Fruit fly (Drosophila melanogaster) whole organism, embryonic: ENCODE measurements around the gene Set2.
A peak's percentile ranks its signal among the peaks of the same experiment; 100 is the strongest.

Source experiments
- CG10321 ChIP-seq: fragments of 200-800 bp; sonication (Bioruptor generic); IDR thresholded peaks from 2 replicates; pipeline ENCODE4 v1.3.6; 2022; ENCODE audit warnings: missing biosample characterization, missing genetic modification characterization
- CG10366 ChIP-seq: fragments of 200-800 bp; sonication (Bioruptor generic); IDR thresholded peaks from 2 replicates; pipeline ENCODE4 v1.3.6; 2022; ENCODE audit warnings: missing biosample characterization, missing genetic modification characterization
- CG11456 ChIP-seq: fragments of 200-800 bp; sonication (Bioruptor generic); IDR thresholded peaks from 3 replicates; pipeline ENCODE4 v1.3.6; 2022; ENCODE audit warnings: missing biosample characterization, missing genetic modification characterization
- CG12071 ChIP-seq: fragments of 200-800 bp; sonication (Bioruptor generic); optimal IDR thresholded peaks from 3 replicates; lab custom pipeline; 2018; ENCODE audit warnings: missing biosample characterization, mild to moderate bottlenecking, missing genetic modification characterization
- CG13287 ChIP-seq: fragments of 200-800 bp; sonication (Bioruptor generic); IDR thresholded peaks from 2 replicates; pipeline ENCODE4 v1.3.6; 2022; ENCODE audit warnings: missing biosample characterization, missing genetic modification characterization; ENCODE audit not compliant: partially characterized antibody
- CG15269 ChIP-seq: fragments of 200-800 bp; sonication (Bioruptor generic); optimal IDR thresholded peaks from 2 replicates; lab custom pipeline; 2018; ENCODE audit warnings: missing biosample characterization, mild to moderate bottlenecking, missing genetic modification characterization, moderate library complexity
- CG15514 ChIP-seq: fragments of 200-800 bp; sonication (Bioruptor generic); optimal IDR thresholded peaks from 3 replicates; lab custom pipeline; 2017; ENCODE audit warnings: missing biosample characterization, missing genetic modification characterization, mild to moderate bottlenecking, moderate library complexity, missing genetic modification reagents
- CG15696 ChIP-seq: fragments of 200-800 bp; sonication (Bioruptor generic); optimal IDR thresholded peaks from 2 replicates; lab custom pipeline; 2019; ENCODE audit warnings: missing biosample characterization, mild to moderate bottlenecking, missing genetic modification characterization, moderate library complexity
- CG17385 ChIP-seq: fragments of 200-800 bp; sonication (Bioruptor generic); optimal IDR thresholded peaks from 3 replicates; lab custom pipeline; 2018; ENCODE audit warnings: missing biosample characterization, mild to moderate bottlenecking, missing genetic modification characterization
- CG1832 ChIP-seq: fragments of 200-800 bp; sonication (Bioruptor generic); optimal IDR thresholded peaks from 2 replicates; lab custom pipeline; 2017; ENCODE audit warnings: missing biosample characterization, mild to moderate bottlenecking, missing genetic modification characterization, inconsistent platforms
- CG2120 ChIP-seq: fragments of 200-800 bp; sonication (Bioruptor generic); optimal IDR thresholded peaks from 3 replicates; lab custom pipeline; 2016; ENCODE audit warnings: missing biosample characterization, missing genetic modification characterization
- CG33213 ChIP-seq: fragments of 200-800 bp; sonication (Bioruptor generic); optimal IDR thresholded peaks from 3 replicates; lab custom pipeline; 2016; ENCODE audit warnings: missing biosample characterization, missing genetic modification characterization
- CG34422 ChIP-seq: fragments of 200-800 bp; sonication (Bioruptor generic); IDR thresholded peaks from 3 replicates; pipeline ENCODE4 v1.3.6; 2022; ENCODE audit warnings: missing biosample characterization, missing genetic modification characterization
- CG4424 ChIP-seq: fragments of 200-800 bp; sonication (Bioruptor generic); optimal IDR thresholded peaks from 3 replicates; lab custom pipeline; 2016; ENCODE audit warnings: missing biosample characterization, missing genetic modification characterization
- CG6791 ChIP-seq: fragments of 200-800 bp; sonication (Bioruptor generic); IDR thresholded peaks from 3 replicates; pipeline ENCODE4 v1.3.6; 2022; ENCODE audit warnings: missing biosample characterization, missing genetic modification characterization; ENCODE audit not compliant: partially characterized antibody
- CG8281 ChIP-seq: fragments of 200-800 bp; sonication (Bioruptor generic); optimal IDR thresholded peaks from 2 replicates; lab custom pipeline; 2018; ENCODE audit warnings: missing biosample characterization, mild to moderate bottlenecking, missing genetic modification characterization, moderate library complexity
- CG8924 ChIP-seq: fragments of 200-800 bp; optimal IDR thresholded peaks from 3 replicates; lab custom pipeline; 2019; ENCODE audit warnings: missing biosample characterization, mild to moderate bottlenecking, missing genetic modification characterization, moderate library complexity
- CG8944 ChIP-seq: fragments of 200-800 bp; sonication (Bioruptor generic); optimal IDR thresholded peaks from 3 replicates; lab custom pipeline; 2016; ENCODE audit warnings: missing biosample characterization, missing genetic modification characterization
- Dfd ChIP-seq, 2 experiments: fragments of >200 bp; optimal IDR thresholded peaks; 2 replicates each; lab custom pipeline; 2017; ENCODE audit warnings: missing biosample characterization in 2 of 2, missing genetic modification characterization in 2 of 2
- Dip2 ChIP-seq: fragments of 200-800 bp; sonication (Bioruptor generic); IDR thresholded peaks from 2 replicates; pipeline ENCODE4 v1.3.6; 2022; ENCODE audit warnings: missing biosample characterization, missing genetic modification characterization
- Dip3 ChIP-seq: fragments of 200-800 bp; sonication (Bioruptor generic); optimal IDR thresholded peaks from 3 replicates; lab custom pipeline; 2016; ENCODE audit warnings: missing biosample characterization, missing genetic modification characterization
- Doc2 ChIP-seq: fragments of 200-800 bp; sonication (Bioruptor generic); IDR thresholded peaks from 2 replicates; pipeline ENCODE4 v1.3.6; 2022; ENCODE audit warnings: missing biosample characterization, missing genetic modification characterization
- E2f2 ChIP-seq: fragments of 200-800 bp; sonication (Bioruptor generic); IDR thresholded peaks from 2 replicates; pipeline ENCODE4 v1.3.6; 2022; ENCODE audit warnings: missing biosample characterization, missing genetic modification characterization
- HmgD ChIP-seq: fragments of 200-800 bp; sonication (Bioruptor generic); optimal IDR thresholded peaks from 3 replicates; lab custom pipeline; 2016; ENCODE audit warnings: missing biosample characterization, missing genetic modification characterization
- HmgZ ChIP-seq: fragments of 200-800 bp; sonication (Bioruptor generic); optimal IDR thresholded peaks from 2 replicates; lab custom pipeline; 2018; ENCODE audit warnings: missing biosample characterization, mild to moderate bottlenecking, missing genetic modification characterization
- Lpt ChIP-seq: fragments of >200 bp; optimal IDR thresholded peaks from 2 replicates; lab custom pipeline; 2018; ENCODE audit warnings: missing biosample characterization, missing genetic modification characterization
- MBD-R2 ChIP-seq: fragments of 200-800 bp; sonication (Bioruptor generic); IDR thresholded peaks from 2 replicates; pipeline ENCODE4 v1.3.6; 2022; ENCODE audit warnings: missing biosample characterization, missing genetic modification characterization
- Med ChIP-seq: fragments of 200-800 bp; sonication (Bioruptor generic); peaks from one replicate; lab custom pipeline; 2016; ENCODE audit warnings: missing biosample characterization, missing genetic modification characterization, mild to moderate bottlenecking, inconsistent platforms, moderate library complexity
- Oaz ChIP-seq: fragments of 200-800 bp; sonication (Bioruptor generic); IDR thresholded peaks from 2 replicates; pipeline ENCODE4 v1.3.6; 2022; ENCODE audit warnings: missing biosample characterization, missing genetic modification characterization
- PHDP ChIP-seq: fragments of 200-800 bp; sonication (Bioruptor generic); optimal IDR thresholded peaks from 3 replicates; lab custom pipeline; 2018; ENCODE audit warnings: missing biosample characterization, mild to moderate bottlenecking, missing genetic modification characterization, moderate library complexity
- Rx ChIP-seq: fragments of 200-800 bp; sonication (Bioruptor generic); IDR thresholded peaks from 2 replicates; pipeline ENCODE4 v1.3.6; 2022; ENCODE audit warnings: missing biosample characterization, missing genetic modification characterization
- Sox100B ChIP-seq: fragments of 200-800 bp; sonication (Bioruptor generic); optimal IDR thresholded peaks from 3 replicates; lab custom pipeline; 2018; ENCODE audit warnings: missing biosample characterization, mild to moderate bottlenecking, missing genetic modification characterization
- Taf1 ChIP-seq: fragments of 200-800 bp; sonication (Bioruptor generic); IDR thresholded peaks from 2 replicates; pipeline ENCODE4 v1.3.6; 2022; ENCODE audit warnings: missing biosample characterization, missing genetic modification characterization
- Vsx1 ChIP-seq: fragments of 200-800 bp; sonication (Bioruptor generic); optimal IDR thresholded peaks from 2 replicates; lab custom pipeline; 2017; ENCODE audit warnings: missing biosample characterization, mild to moderate bottlenecking, missing genetic modification characterization, missing genetic modification reagents
- bcd ChIP-seq: fragments of 200-800 bp; sonication (Bioruptor generic); optimal IDR thresholded peaks from 2 replicates; lab custom pipeline; 2017; ENCODE audit warnings: missing biosample characterization, mild to moderate bottlenecking, missing genetic modification characterization
- bigmax ChIP-seq: fragments of 200-800 bp; sonication (Bioruptor generic); optimal IDR thresholded peaks from 2 replicates; lab custom pipeline; 2018; ENCODE audit warnings: missing biosample characterization, mild to moderate bottlenecking, missing genetic modification characterization
- cg ChIP-seq: fragments of 200-800 bp; sonication (Bioruptor generic); optimal IDR thresholded peaks from 3 replicates; lab custom pipeline; 2019; ENCODE audit warnings: missing biosample characterization, mild to moderate bottlenecking, missing genetic modification characterization, moderate library complexity
- dm ChIP-seq: fragments of 200-800 bp; sonication (Bioruptor generic); optimal IDR thresholded peaks from 3 replicates; lab custom pipeline; 2016; ENCODE audit warnings: missing biosample characterization, missing genetic modification characterization
- ftz-f1 ChIP-seq: fragments of 200-800 bp; sonication (Bioruptor generic); optimal IDR thresholded peaks from 2 replicates; lab custom pipeline; 2016; ENCODE audit warnings: missing biosample characterization, missing genetic modification characterization
- gfzf ChIP-seq: fragments of 200-800 bp; sonication (Bioruptor generic); optimal IDR thresholded peaks from 2 replicates; lab custom pipeline; 2016; ENCODE audit warnings: missing biosample characterization, mild to moderate bottlenecking, missing genetic modification characterization, moderate library complexity
- grn ChIP-seq: fragments of 200-800 bp; sonication (Bioruptor generic); optimal IDR thresholded peaks from 3 replicates; lab custom pipeline; 2017; ENCODE audit warnings: missing biosample characterization, missing genetic modification characterization
- ind ChIP-seq: fragments of 200-800 bp; sonication (Bioruptor generic); optimal IDR thresholded peaks from 3 replicates; lab custom pipeline; 2016; ENCODE audit warnings: missing biosample characterization, missing genetic modification characterization
- kay ChIP-seq: fragments of 200-800 bp; sonication (Bioruptor generic); optimal IDR thresholded peaks from 2 replicates; lab custom pipeline; 2016; ENCODE audit warnings: missing biosample characterization, missing genetic modification characterization
- nmo ChIP-seq: fragments of 200-800 bp; sonication (Bioruptor generic); optimal IDR thresholded peaks from 2 replicates; lab custom pipeline; 2018; ENCODE audit warnings: missing biosample characterization, mild to moderate bottlenecking, missing genetic modification characterization, moderate library complexity
- sc ChIP-seq, 3 experiments: fragments of >200 bp in 2 of 3; fragments of 200-800 bp in 1 of 3; sonication (Bioruptor generic) in 1 of 3; optimal IDR thresholded peaks; 2 replicates in 2 of 3; 3 replicates in 1 of 3; lab custom pipeline; 2017; ENCODE audit warnings: mild to moderate bottlenecking in 1 of 3, missing biosample characterization in 1 of 3, missing genetic modification characterization in 1 of 3, missing genetic modification reagents in 1 of 3
- unpg ChIP-seq: fragments of 200-800 bp; sonication (Bioruptor generic); optimal IDR thresholded peaks from 3 replicates; lab custom pipeline; 2018; ENCODE audit warnings: missing biosample characterization, mild to moderate bottlenecking, missing genetic modification characterization, moderate library complexity
- yki ChIP-seq: fragments of >200 bp; optimal IDR thresholded peaks from 3 replicates; lab custom pipeline; 2018

Gene Set2

DNA sequence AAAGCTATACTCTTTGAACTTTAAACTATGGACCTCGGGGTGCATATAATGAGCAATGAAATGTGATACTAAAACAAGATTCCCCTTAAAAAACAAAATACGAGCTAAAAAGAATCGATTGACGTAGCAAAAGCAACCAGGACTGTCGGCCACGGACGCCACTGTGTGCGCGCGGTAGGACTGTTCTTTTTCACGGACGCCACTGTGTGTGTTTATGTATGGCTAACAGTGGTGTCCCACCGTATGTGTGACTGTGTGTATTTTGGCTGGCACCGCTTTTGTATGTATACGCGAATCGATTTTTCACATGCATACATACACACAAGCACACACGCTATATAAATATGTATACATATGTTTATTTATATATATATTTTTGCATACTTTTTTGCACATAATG, 29.3 kb upstream of the Set2 start (continued):
- no peak for TF ChIP-seq Oaz (GFP tag; lab: Robert Waterston, UW)
- TF ChIP-seq CG13287 (GFP tag; lab: Robert Waterston, UW): peak; percentile 10; the same call in 1 of the 2 replicates
- TF ChIP-seq HmgD (GFP tag; lab: Kevin White, UChicago): peak; percentile 68
- TF ChIP-seq Med (GFP tag; lab: Kevin White, UChicago): peak; percentile 95
- TF ChIP-seq yki (lab: Kevin White, UChicago): no peak
- TF ChIP-seq CG2120 (GFP tag; lab: Kevin White, UChicago): peak; percentile 78
- TF ChIP-seq Vsx1: no peak
- peak; percentile 40 for TF ChIP-seq dm (GFP tag; lab: Kevin White, UChicago)
- TF ChIP-seq ftz-f1: peak; percentile 60
- TF ChIP-seq CG11456 (GFP tag; lab: Robert Waterston, UW): peak; percentile 68; the same call in 2 of the 3 replicates
- TF ChIP-seq CG33213 (GFP tag; lab: Kevin White, UChicago): peak; percentile 33
- TF ChIP-seq kay: peak; percentile 42
- peak; percentile 91 for TF ChIP-seq CG34422 (GFP tag; lab: Robert Waterston, UW)

- 0 out of 2 replicates have a peak, but pooled peaks have one; percentile 3 for TF ChIP-seq MBD-R2 (GFP tag; lab: Robert Waterston, UW)
- TF ChIP-seq Dfd (GFP tag; optimal IDR thresholded peaks at IDR 0.05; lab: Kevin White, UChicago): peak in 1 of 2 experiments; percentile 57
- peak; percentile 28 for TF ChIP-seq cg (GFP tag; lab: Kevin White, UChicago)
- no peak for TF ChIP-seq PHDP
Observed at dm6 chrX:13384177-13384576, 28.9 kb upstream of the Set2 start.

DNA sequence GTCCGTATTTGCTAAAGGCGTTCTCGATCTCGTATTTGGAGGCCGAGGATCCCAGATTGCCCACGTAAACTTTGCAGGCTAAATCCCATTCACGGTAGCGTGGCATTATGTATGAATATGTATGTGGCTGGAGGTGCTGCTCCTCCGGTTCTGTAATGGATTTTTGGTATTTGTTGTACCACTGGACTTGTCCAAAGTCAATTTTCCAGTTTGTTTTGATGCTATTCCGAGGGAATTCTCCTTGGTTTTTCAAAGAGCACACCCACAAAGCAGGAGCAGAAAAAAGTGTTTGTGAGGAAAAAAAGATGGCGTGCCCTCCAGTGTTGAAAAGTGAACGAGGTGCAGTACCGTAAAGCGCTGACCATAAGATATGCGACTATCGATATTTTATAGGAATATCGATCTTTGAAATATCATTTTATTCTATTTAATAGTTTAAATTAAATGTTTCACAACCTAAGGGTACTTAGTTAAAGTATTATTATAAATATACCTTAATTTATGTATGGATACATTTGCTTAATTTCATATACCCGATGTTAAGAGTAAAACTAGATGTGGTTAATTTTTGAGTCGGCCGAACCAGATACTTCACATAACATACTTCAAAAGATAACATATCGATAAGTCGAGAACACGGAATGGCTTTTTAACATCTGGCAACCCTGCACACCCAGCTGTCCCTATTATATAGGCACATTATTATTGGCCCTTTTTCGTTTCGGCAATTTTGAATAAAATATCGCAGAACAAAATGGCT, 28.3 kb upstream of the Set2 start, which contains the start of the genes Rbp1-like and Tim9a:
Gene Rbp1-like (minus strand): TSS at position 295 of the 760 bp plus-strand sequence.
Gene Tim9a (plus strand): TSS at position 628 of the 760 bp plus-strand sequence.
- no peak for TF ChIP-seq Dip2 (GFP tag; lab: Robert Waterston, UW)
- no peak for TF ChIP-seq sc (optimal IDR thresholded peaks at IDR 0.05; lab: Kevin White, UChicago)
- TF ChIP-seq sc (GFP tag; optimal IDR thresholded peaks at IDR 0.05; lab: Kevin White, UChicago): no peak
- no peak for TF ChIP-seq CG8944 (GFP tag; lab: Kevin White, UChicago)
- no peak for TF ChIP-seq CG1832 (GFP tag; lab: Kevin White, UChicago)
- peak; percentile 32 for TF ChIP-seq CG17385 (GFP tag; lab: Kevin White, UChicago)
- no peak for TF ChIP-seq CG10366 (GFP tag; lab: Robert Waterston, UW)
- TF ChIP-seq CG8924 (tag; lab: Kevin White, UChicago): peak; percentile 46
- TF ChIP-seq Doc2 (GFP tag; lab: Robert Waterston, UW): no peak
- no peak for TF ChIP-seq CG12071 (GFP tag; lab: Kevin White, UChicago)
- TF ChIP-seq bcd (GFP tag; lab: Kevin White, UChicago): peak; percentile 35
- no peak for TF ChIP-seq HmgD (GFP tag; lab: Kevin White, UChicago)
- TF ChIP-seq gfzf (GFP tag; lab: Kevin White, UChicago): no peak
- TF ChIP-seq Rx (GFP tag; lab: Robert Waterston, UW): no peak
- TF ChIP-seq Sox100B (GFP tag; lab: Kevin White, UChicago): peak; percentile 38
- TF ChIP-seq HmgZ (tag; lab: Kevin White, UChicago): peak; percentile 13
- peak; percentile 57 for TF ChIP-seq E2f2 (GFP tag; lab: Robert Waterston, UW)
- TF ChIP-seq unpg (GFP tag; lab: Kevin White, UChicago): no peak
- no peak for TF ChIP-seq CG10321
- no peak for TF ChIP-seq CG15269 (tag; lab: Kevin White, UChicago)
- peak; percentile 66 for TF ChIP-seq nmo
- peak; percentile 71 for TF ChIP-seq CG15514 (GFP tag; lab: Kevin White, UChicago)
- TF ChIP-seq grn: no peak
- no peak for TF ChIP-seq CG6791 (GFP tag; lab: Robert Waterston, UW)
- no peak for TF ChIP-seq CG8281
- peak; percentile 26 for TF ChIP-seq ind (GFP tag; lab: Kevin White, UChicago)
- TF ChIP-seq Lpt (GFP tag; lab: Kevin White, UChicago): no peak
- peak; percentile 34 for TF ChIP-seq CG15696 (tag; lab: Kevin White, UChicago)
- no peak for TF ChIP-seq Dip3 (GFP tag; lab: Kevin White, UChicago)
- no peak for TF ChIP-seq Taf1 (GFP tag; lab: Robert Waterston, UW)
- peak; percentile 39 for TF ChIP-seq CG4424 (GFP tag; lab: Kevin White, UChicago)
- TF ChIP-seq yki (lab: Kevin White, UChicago): no peak
- TF ChIP-seq bigmax (GFP tag; lab: Kevin White, UChicago): no peak
